Fruit fly (Drosophila melanogaster) whole organism, wandering third instar larva: ENCODE measurements around the gene CG8833.
A peak's percentile ranks its signal among the peaks of the same experiment; 100 is the strongest.

Experiments
- CG32264 ChIP-seq: fragments of 200-800 bp; sonication (Bioruptor generic); optimal IDR thresholded peaks from 2 replicates; lab custom pipeline; 2016; ENCODE audit warnings: missing biosample characterization, missing genetic modification characterization
- CG9705 ChIP-seq: fragments of 200-800 bp; sonication (Bioruptor generic); optimal IDR thresholded peaks from 2 replicates; lab custom pipeline; 2018; ENCODE audit warnings: missing biosample characterization, mild to moderate bottlenecking, missing genetic modification characterization
- CrebA ChIP-seq: fragments of 200-800 bp; sonication (Bioruptor generic); optimal IDR thresholded peaks from 2 replicates; lab custom pipeline; 2016; ENCODE audit warnings: missing biosample characterization, mild to moderate bottlenecking, missing genetic modification characterization, borderline replicate concordance
- GATAd ChIP-seq: sonication (Bioruptor generic); optimal IDR thresholded peaks from 2 replicates; lab custom pipeline; 2016; ENCODE audit warnings: missing biosample characterization, missing genetic modification characterization
- HLH106 ChIP-seq: fragments of 200-800 bp; optimal IDR thresholded peaks from 3 replicates; lab custom pipeline; 2019; ENCODE audit warnings: missing biosample characterization, mild to moderate bottlenecking, missing genetic modification characterization, moderate library complexity
- Hr83 ChIP-seq: fragments of 200-300 bp; sonication (Bioruptor generic); optimal IDR thresholded peaks from 2 replicates; lab custom pipeline; 2016; ENCODE audit warnings: missing biosample characterization, mild to moderate bottlenecking, missing genetic modification characterization, moderate library complexity; ENCODE audit not compliant: poor library complexity, severe bottlenecking
- Jra ChIP-seq: sonication (Bioruptor generic); optimal IDR thresholded peaks from 2 replicates; lab custom pipeline; 2016; ENCODE audit warnings: missing biosample characterization, missing genetic modification characterization
- Mio ChIP-seq: sonication (Bioruptor generic); optimal IDR thresholded peaks from 2 replicates; lab custom pipeline; 2016; ENCODE audit warnings: missing biosample characterization, missing genetic modification characterization
- Myc ChIP-seq: fragments of >200 bp; optimal IDR thresholded peaks from 2 replicates; lab custom pipeline; 2017
- OdsH ChIP-seq: fragments of 200-800 bp; sonication (Bioruptor generic); optimal IDR thresholded peaks from 2 replicates; lab custom pipeline; 2016; ENCODE audit warnings: missing biosample characterization, mild to moderate bottlenecking, missing genetic modification characterization
- Rel ChIP-seq, 2 experiments: fragments of 200-800 bp; sonication (Bioruptor generic) in 1 of 2; optimal IDR thresholded peaks; 2 replicates in 1 of 2; 3 replicates in 1 of 2; lab custom pipeline; 2016 to 2019; ENCODE audit warnings: mild to moderate bottlenecking in 2 of 2, missing biosample characterization in 2 of 2, missing genetic modification characterization in 2 of 2, moderate library complexity in 1 of 2
- Sp1 ChIP-seq: fragments of 200-800 bp; sonication (Bioruptor generic); optimal IDR thresholded peaks from 3 replicates; lab custom pipeline; 2019; ENCODE audit warnings: missing biosample characterization, mild to moderate bottlenecking, missing genetic modification characterization, moderate library complexity
- Vsx2 ChIP-seq: fragments of 200-300, 225-300 bp; sonication (Bioruptor generic); optimal IDR thresholded peaks from 2 replicates; lab custom pipeline; 2018; ENCODE audit warnings: missing biosample characterization, missing genetic modification characterization; ENCODE audit not compliant: partially characterized antibody
- br ChIP-seq: fragments of 200-800 bp; sonication (Bioruptor generic); optimal IDR thresholded peaks from 2 replicates; lab custom pipeline; 2016; ENCODE audit warnings: missing biosample characterization, missing genetic modification characterization
- brk ChIP-seq: fragments of 200-800 bp; sonication (Bioruptor generic); optimal IDR thresholded peaks from 2 replicates; lab custom pipeline; 2016; ENCODE audit warnings: missing biosample characterization, mild to moderate bottlenecking, missing genetic modification characterization
- dl ChIP-seq, 2 experiments: fragments of 175-275, 200-275 bp in 1 of 2; fragments of 200-275 bp in 1 of 2; sonication (Bioruptor generic); optimal IDR thresholded peaks; lab custom pipeline; 2018; ENCODE audit warnings: mild to moderate bottlenecking in 2 of 2, missing biosample characterization in 2 of 2, missing genetic modification characterization in 2 of 2, moderate library complexity in 2 of 2; ENCODE audit not compliant: partially characterized antibody in 2 of 2, insufficient read depth in 1 of 2
- dmrt93B ChIP-seq: fragments of 200-800 bp; sonication (Bioruptor generic); optimal IDR thresholded peaks from 2 replicates; lab custom pipeline; 2018; ENCODE audit warnings: missing biosample characterization, mild to moderate bottlenecking, missing genetic modification characterization
- ey ChIP-seq: fragments of 200-800 bp; sonication (Bioruptor generic); optimal IDR thresholded peaks from 2 replicates; lab custom pipeline; 2016; ENCODE audit warnings: missing biosample characterization, missing genetic modification characterization
- fru ChIP-seq: fragments of 200-800 bp; sonication (Bioruptor generic); optimal IDR thresholded peaks from 3 replicates; lab custom pipeline; 2016; ENCODE audit warnings: missing biosample characterization, mild to moderate bottlenecking, missing genetic modification characterization
- h ChIP-seq: fragments of 200-800 bp; sonication (Bioruptor generic); optimal IDR thresholded peaks from 3 replicates; lab custom pipeline; 2016; ENCODE audit warnings: missing biosample characterization, mild to moderate bottlenecking, missing genetic modification characterization
- jim ChIP-seq: fragments of 175-275, 200-325 bp; sonication (Bioruptor generic); optimal IDR thresholded peaks from 2 replicates; lab custom pipeline; 2016; ENCODE audit warnings: missing biosample characterization, mild to moderate bottlenecking, missing genetic modification characterization
- lola ChIP-seq: fragments of >200 bp; optimal IDR thresholded peaks from 2 replicates; lab custom pipeline; 2017; ENCODE audit warnings: missing biosample characterization, missing genetic modification characterization
- pan ChIP-seq: fragments of >200 bp; optimal IDR thresholded peaks from 2 replicates; lab custom pipeline; 2017
- psq ChIP-seq: fragments of 200-800 bp; sonication (Bioruptor generic); optimal IDR thresholded peaks from 3 replicates; lab custom pipeline; 2017; ENCODE audit warnings: missing biosample characterization, mild to moderate bottlenecking, missing genetic modification characterization, moderate library complexity
- rgr ChIP-seq: fragments of 200-800 bp; sonication (Bioruptor generic); optimal IDR thresholded peaks from 3 replicates; lab custom pipeline; 2016; ENCODE audit warnings: missing biosample characterization, mild to moderate bottlenecking, missing genetic modification characterization
- sage ChIP-seq: fragments of 200-800 bp; sonication (Bioruptor generic); optimal IDR thresholded peaks from 2 replicates; lab custom pipeline; 2016; ENCODE audit warnings: missing biosample characterization, mild to moderate bottlenecking, missing genetic modification characterization
- tai ChIP-seq: sonication (Bioruptor generic); optimal IDR thresholded peaks from 2 replicates; lab custom pipeline; 2016; ENCODE audit warnings: missing biosample characterization, missing genetic modification characterization
- usp ChIP-seq: fragments of >200 bp; optimal IDR thresholded peaks from 2 replicates; lab custom pipeline; 2017; ENCODE audit warnings: missing biosample characterization, missing genetic modification characterization
- woc ChIP-seq: sonication (Bioruptor generic); optimal IDR thresholded peaks from 2 replicates; lab custom pipeline; 2016; ENCODE audit warnings: missing biosample characterization, mild to moderate bottlenecking, missing genetic modification characterization

Gene CG8833

dm6 chr3L:13928769-13929594, at the start of gene CG8833, which contains the start of gene DCTN1-p150:
Gene CG8833 (minus strand): TSS chr3L:13929000.
Gene DCTN1-p150 (plus strand): TSS chr3L:13929387.
- TF ChIP-seq Mio (GFP tag; lab: Kevin White, UChicago) (no peak), HLH106 (tag; lab: Kevin White, UChicago) (peak; percentile 35), brk (GFP tag; lab: Kevin White, UChicago) (no peak), Vsx2 (GFP tag; lab: Kevin White, UChicago) (no peak), ey (peak; percentile 27), dl (GFP tag; optimal IDR thresholded peaks at IDR 0.05; lab: Kevin White, UChicago; ENCODE audit: insufficient read depth in 1 of 2, partially characterized antibody in 2 of 2) (no peak), Jra (GFP tag; lab: Kevin White, UChicago) (no peak), psq (GFP tag; lab: Kevin White, UChicago) (peak; percentile 43), Hr83 (GFP tag; lab: Kevin White, UChicago) (peak; percentile 62), CG9705 (GFP tag; lab: Kevin White, UChicago) (peak; percentile 2), woc (peak; percentile 51), Myc (peak; percentile 8)

dm6 chr3L:13973377-13974111, 44.7 kb upstream of the CG8833 start, which contains the start of the genes CG13738 and Hsc70-1:
Gene CG13738 (minus strand): TSS chr3L:13973477.
Gene Hsc70-1 (plus strand): TSS chr3L:13974061.
- no peak for TF ChIP-seq jim
- TF ChIP-seq Sp1 = no peak
- TF ChIP-seq GATAd (GFP tag; lab: Kevin White, UChicago) = no peak
- no peak for TF ChIP-seq CrebA (GFP tag; lab: Kevin White, UChicago)
- no peak for TF ChIP-seq psq (GFP tag; lab: Kevin White, UChicago)
- TF ChIP-seq fru (GFP tag; lab: Kevin White, UChicago) = no peak
- TF ChIP-seq CG32264 (GFP tag; lab: Kevin White, UChicago) = no peak
- TF ChIP-seq ey = no peak
- no peak for TF ChIP-seq CG9705 (GFP tag; lab: Kevin White, UChicago)
- TF ChIP-seq br (GFP tag; lab: Kevin White, UChicago) = no peak
- TF ChIP-seq Rel (GFP tag; optimal IDR thresholded peaks at IDR 0.05; lab: Kevin White, UChicago) = no peak
- TF ChIP-seq Rel (tag; optimal IDR thresholded peaks at IDR 0.05; lab: Kevin White, UChicago) = no peak
- no peak for TF ChIP-seq usp (GFP tag; lab: Kevin White, UChicago)
- no peak for TF ChIP-seq tai (GFP tag; lab: Kevin White, UChicago)
- no peak for TF ChIP-seq OdsH
- no peak for TF ChIP-seq lola (GFP tag; lab: Kevin White, UChicago)

DNA sequence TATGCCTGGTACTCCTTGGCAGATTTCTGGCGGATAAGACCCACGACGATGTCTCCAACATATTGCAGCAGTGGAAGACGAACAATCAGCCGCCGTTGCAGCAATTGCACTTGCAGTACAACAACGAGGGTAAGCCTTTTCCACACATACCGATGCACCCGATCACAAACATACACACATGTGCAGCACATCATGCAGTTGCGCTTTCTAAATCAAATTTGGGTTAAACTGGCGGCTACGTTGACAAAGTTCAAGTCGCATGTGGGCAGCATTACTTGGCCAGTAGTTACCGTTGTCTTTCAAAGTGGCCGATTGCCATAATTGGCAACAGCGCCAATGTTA, 36.7 kb upstream of the CG8833 start:
- TF ChIP-seq lola (GFP tag; lab: Kevin White, UChicago) (no peak), dl (GFP tag; optimal IDR thresholded peaks at IDR 0.05; lab: Kevin White, UChicago; ENCODE audit: insufficient read depth in 1 of 2, partially characterized antibody in 2 of 2) (no peak), Jra (GFP tag; lab: Kevin White, UChicago) (no peak), rgr (GFP tag; lab: Kevin White, UChicago) (no peak), Vsx2 (GFP tag; lab: Kevin White, UChicago) (no peak), pan (lab: Kevin White, UChicago) (no peak), br (GFP tag; lab: Kevin White, UChicago) (no peak), fru (GFP tag; lab: Kevin White, UChicago) (no peak), Sp1 (no peak), CG32264 (GFP tag; lab: Kevin White, UChicago) (no peak), CrebA (GFP tag; lab: Kevin White, UChicago) (no peak)
- TF ChIP-seq, all 38 proteins: peak for 0

dm6 chr3L:13964635-13965501, 36.1 kb upstream of the CG8833 start, which contains the start of the genes Meics, Nxf3 and ssp2:
Gene Meics (minus strand): TSS chr3L:13964702.
Gene Nxf3 (plus strand): TSS chr3L:13965203.
Gene ssp2 (plus strand): TSS chr3L:13965203.
- TF ChIP-seq Hr83 (GFP tag; lab: Kevin White, UChicago) (peak; percentile 91), Myc (peak; percentile 21), pan (lab: Kevin White, UChicago) (no peak), Jra (GFP tag; lab: Kevin White, UChicago) (peak; percentile 48), sage (GFP tag; lab: Kevin White, UChicago) (peak; percentile 7), dmrt93B (GFP tag; lab: Kevin White, UChicago) (peak; percentile 14), woc (peak; percentile 35), h (GFP tag; lab: Kevin White, UChicago) (no peak), jim (peak; percentile 69), ey (peak; percentile 20)
